Worm (Caenorhabditis elegans): Measurements from ENCODE around the gene Y82E9BL.12.

Gene Y82E9BL.12

DNA sequence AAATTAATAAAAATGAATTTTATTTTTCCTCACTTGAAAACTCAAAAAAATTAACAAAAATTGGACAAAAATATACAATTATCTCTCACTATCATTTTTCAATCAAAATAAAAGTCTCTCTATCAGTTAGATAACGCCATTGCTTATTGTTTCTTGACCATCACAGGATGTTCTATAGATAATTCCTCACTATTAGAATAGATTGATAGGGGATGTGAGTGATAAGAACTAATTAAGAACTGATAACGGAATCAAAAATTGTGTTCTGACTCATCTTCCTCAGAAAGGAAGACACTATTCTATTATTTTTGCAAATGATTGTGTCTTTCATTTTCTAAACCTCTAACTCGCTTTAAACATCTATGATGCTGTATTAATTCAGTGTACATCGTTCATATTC lies 19.8 kb upstream of the Y82E9BL.12 start:
- TF ChIP-seq ztf-29 (GFP tag; IDR thresholded peaks at IDR 0.05) (no peak), ztf-23 (GFP tag; IDR thresholded peaks at IDR 0.05) (no peak), tab-1 (GFP tag; IDR thresholded peaks at IDR 0.05) (no peak), ref-1 (GFP tag; conservative IDR thresholded peaks at IDR 0.05) (no peak), klf-2 (GFP tag; conservative IDR thresholded peaks at IDR 0.05) (no peak), cog-1 (tag; optimal IDR thresholded peaks at IDR 0.05) (no peak), T22C8.4 (GFP tag; IDR thresholded peaks at IDR 0.05) (no peak), flt-1 (GFP tag; IDR thresholded peaks at IDR 0.05) (no peak)

ce11 chrIII:1293135-1293534 lies 15.9 kb upstream of the Y82E9BL.12 start, which contains the start of gene fbxa-36:
fbxa-36 (minus strand) TSS chrIII:1293235.
- TF ChIP-seq flt-1 (GFP tag; IDR thresholded peaks at IDR 0.05) (no peak), tab-1 (GFP tag; IDR thresholded peaks at IDR 0.05) (no peak), klf-2 (GFP tag; conservative IDR thresholded peaks at IDR 0.05) (no peak), T22C8.4 (GFP tag; IDR thresholded peaks at IDR 0.05) (no peak), ztf-23 (GFP tag; IDR thresholded peaks at IDR 0.05) (no peak), med-1 (GFP tag; optimal IDR thresholded peaks at IDR 0.05; ENCODE audit: insufficient read depth) (no peak), ztf-29 (GFP tag; IDR thresholded peaks at IDR 0.05) (no peak), ref-1 (GFP tag; conservative IDR thresholded peaks at IDR 0.05) (no peak), cog-1 (tag; optimal IDR thresholded peaks at IDR 0.05) (no peak)

DNA sequence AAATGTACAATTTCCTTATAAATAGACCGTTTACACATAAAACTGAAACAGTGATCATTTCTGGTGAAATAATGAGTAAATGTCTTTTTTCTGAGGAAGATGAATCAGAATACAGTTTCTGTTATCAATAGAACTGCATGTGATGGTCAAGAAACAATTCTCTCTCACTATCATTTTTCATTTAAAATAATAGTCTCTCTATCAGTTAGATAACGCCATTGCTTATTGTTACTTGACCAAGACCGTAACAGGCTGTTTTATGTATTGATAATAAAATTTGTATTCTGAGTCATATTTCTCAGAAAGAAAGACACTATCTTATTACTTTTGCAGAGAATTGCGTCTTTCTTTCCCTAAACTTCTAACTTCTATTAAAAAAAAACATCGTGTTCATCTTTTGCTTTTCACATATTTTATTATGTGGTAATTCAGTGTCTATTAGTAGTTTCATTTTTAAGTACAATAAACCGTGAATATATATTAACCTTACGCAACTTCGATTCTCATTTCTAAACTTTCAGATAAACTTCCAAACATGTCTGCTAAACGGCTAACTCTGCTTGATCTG lies 13.8 kb upstream of the Y82E9BL.12 start, which contains the start of gene fbxa-35:
TSS of gene fbxa-35 (plus strand) at position 518 of the 568 bp plus-strand sequence.
- TF ChIP-seq tab-1 (GFP tag; IDR thresholded peaks at IDR 0.05) = no peak

ce11 chrIII:1297604-1298003 lies 11.4 kb upstream of the Y82E9BL.12 start, which contains the start of gene fbxa-28:
fbxa-28 (plus strand) TSS chrIII:1297904.
- no peak for TF ChIP-seq cog-1 (tag; optimal IDR thresholded peaks at IDR 0.05)
- TF ChIP-seq flt-1 (GFP tag; IDR thresholded peaks at IDR 0.05) = no peak
- TF ChIP-seq klf-2 (GFP tag; conservative IDR thresholded peaks at IDR 0.05) = no peak
- TF ChIP-seq T22C8.4 (GFP tag; IDR thresholded peaks at IDR 0.05) = no peak
- TF ChIP-seq ztf-29 (GFP tag; IDR thresholded peaks at IDR 0.05) = no peak
- TF ChIP-seq ztf-23 (GFP tag; IDR thresholded peaks at IDR 0.05) = no peak
- no peak for TF ChIP-seq ref-1 (GFP tag; conservative IDR thresholded peaks at IDR 0.05)
- TF ChIP-seq tab-1 (GFP tag; IDR thresholded peaks at IDR 0.05) = no peak
- no peak for TF ChIP-seq med-1 (GFP tag; optimal IDR thresholded peaks at IDR 0.05; ENCODE audit: insufficient read depth)

DNA sequence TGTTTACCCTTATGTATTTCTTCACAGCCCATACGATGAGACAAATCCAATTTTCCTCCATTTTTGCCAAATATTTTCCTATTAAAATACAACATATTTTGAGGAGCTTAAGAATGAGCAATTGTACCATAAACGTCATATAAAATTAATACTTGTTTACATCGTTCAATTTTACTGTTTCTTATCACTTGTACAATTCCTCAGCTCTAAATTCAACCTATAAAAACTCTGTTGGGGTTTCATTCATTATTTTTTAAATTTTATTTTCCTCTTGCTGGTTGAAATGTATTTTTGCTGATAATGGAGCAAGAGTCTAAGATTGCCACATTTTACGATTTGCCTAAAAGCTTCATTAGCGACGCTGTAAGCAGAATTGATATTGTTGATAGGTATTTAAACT lies 5.6 kb upstream of the Y82E9BL.12 start, which contains the start of gene fbxa-75:
TSS of gene fbxa-75 (plus strand) at position 301 of the 400 bp plus-strand sequence.
- TF ChIP-seq klf-2 (GFP tag; conservative IDR thresholded peaks at IDR 0.05) = no peak
- no peak for TF ChIP-seq cog-1 (tag; optimal IDR thresholded peaks at IDR 0.05)
- TF ChIP-seq flt-1 (GFP tag; IDR thresholded peaks at IDR 0.05) = no peak
- no peak for TF ChIP-seq ztf-29 (GFP tag; IDR thresholded peaks at IDR 0.05)
- no peak for TF ChIP-seq ref-1 (GFP tag; conservative IDR thresholded peaks at IDR 0.05)
- TF ChIP-seq ztf-23 (GFP tag; IDR thresholded peaks at IDR 0.05) = no peak
- no peak for TF ChIP-seq T22C8.4 (GFP tag; IDR thresholded peaks at IDR 0.05)
- TF ChIP-seq med-1 (GFP tag; optimal IDR thresholded peaks at IDR 0.05; ENCODE audit: insufficient read depth) = no peak
- TF ChIP-seq tab-1 (GFP tag; IDR thresholded peaks at IDR 0.05) = no peak

- TF ChIP-seq T22C8.4 (GFP tag; IDR thresholded peaks at IDR 0.05) (no peak), ref-1 (GFP tag; conservative IDR thresholded peaks at IDR 0.05) (no peak), ztf-29 (GFP tag; IDR thresholded peaks at IDR 0.05) (no peak), klf-2 (GFP tag; conservative IDR thresholded peaks at IDR 0.05) (no peak), med-1 (GFP tag; optimal IDR thresholded peaks at IDR 0.05; ENCODE audit: insufficient read depth) (no peak)
These were observed 1.7 kb upstream of the Y82E9BL.12 start for ce11 chrIII:1307333-1307732.

DNA sequence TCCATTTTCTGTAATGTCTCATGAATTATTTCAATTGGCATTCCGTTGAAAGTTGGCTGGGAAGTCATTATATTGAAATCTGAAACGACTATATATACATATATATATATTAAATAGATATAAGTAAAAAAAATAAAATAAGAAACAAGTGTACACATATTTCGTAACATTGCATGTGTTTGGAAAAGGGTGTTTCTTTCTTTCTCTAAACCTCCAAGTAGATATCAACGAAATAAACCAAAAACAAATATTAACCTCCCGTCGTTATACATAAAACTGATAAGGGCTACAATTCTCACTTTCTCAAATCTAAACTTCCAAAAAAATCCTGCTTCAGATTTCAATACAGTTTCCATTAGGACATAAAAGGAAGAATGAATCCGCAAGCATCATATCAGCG lies 778 bp upstream of the Y82E9BL.12 start, which contains the start of gene fbxa-79:
TSS of gene fbxa-79 (minus strand) at position 86 of the 400 bp plus-strand sequence.
- TF ChIP-seq klf-2 (GFP tag; conservative IDR thresholded peaks at IDR 0.05) (no peak), T22C8.4 (GFP tag; IDR thresholded peaks at IDR 0.05) (no peak), med-1 (GFP tag; optimal IDR thresholded peaks at IDR 0.05; ENCODE audit: insufficient read depth) (no peak), ref-1 (GFP tag; conservative IDR thresholded peaks at IDR 0.05) (no peak), tab-1 (GFP tag; IDR thresholded peaks at IDR 0.05) (no peak), ztf-23 (GFP tag; IDR thresholded peaks at IDR 0.05) (no peak), flt-1 (GFP tag; IDR thresholded peaks at IDR 0.05) (no peak), cog-1 (tag; optimal IDR thresholded peaks at IDR 0.05) (no peak), ztf-29 (GFP tag; IDR thresholded peaks at IDR 0.05) (no peak)

DNA sequence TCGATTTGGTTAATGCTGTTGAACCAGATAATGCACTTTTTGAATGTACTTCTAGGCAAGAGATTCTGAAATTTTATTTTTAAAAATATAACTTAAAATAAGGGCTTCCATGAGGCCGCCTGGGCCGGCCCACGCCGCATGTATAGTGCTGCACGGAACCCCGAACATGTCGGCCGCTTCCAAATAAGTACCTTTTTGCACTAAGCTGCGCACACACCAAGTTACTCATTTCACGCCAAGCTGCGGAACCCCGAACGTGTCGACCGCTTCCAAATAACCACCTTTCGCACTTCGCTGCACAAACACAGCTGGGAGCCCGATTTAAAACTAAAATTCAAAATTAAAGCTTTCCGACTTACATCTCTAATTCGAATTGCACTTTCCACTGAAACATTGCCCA lies 2.4 kb downstream of the Y82E9BL.12 start:
- TF ChIP-seq med-1 (GFP tag; optimal IDR thresholded peaks at IDR 0.05; ENCODE audit: insufficient read depth) (no peak), ref-1 (GFP tag; conservative IDR thresholded peaks at IDR 0.05) (no peak), T22C8.4 (GFP tag; IDR thresholded peaks at IDR 0.05) (no peak)

ce11 chrIII:1314283-1314682 lies 5.3 kb downstream of the Y82E9BL.12 start:
- TF ChIP-seq ztf-29 (GFP tag; IDR thresholded peaks at IDR 0.05) = no peak
- no peak for TF ChIP-seq cog-1 (tag; optimal IDR thresholded peaks at IDR 0.05)
- TF ChIP-seq T22C8.4 (GFP tag; IDR thresholded peaks at IDR 0.05) = no peak
- no peak for TF ChIP-seq flt-1 (GFP tag; IDR thresholded peaks at IDR 0.05)
- TF ChIP-seq tab-1 (GFP tag; IDR thresholded peaks at IDR 0.05) = no peak
- no peak for TF ChIP-seq ref-1 (GFP tag; conservative IDR thresholded peaks at IDR 0.05)
- TF ChIP-seq ztf-23 (GFP tag; IDR thresholded peaks at IDR 0.05) = no peak
- no peak for TF ChIP-seq med-1 (GFP tag; optimal IDR thresholded peaks at IDR 0.05; ENCODE audit: insufficient read depth)
- no peak for TF ChIP-seq klf-2 (GFP tag; conservative IDR thresholded peaks at IDR 0.05)

ce11 chrIII:1315038-1315437 lies 6.1 kb downstream of the Y82E9BL.12 start, which contains the start of the genes fbxa-80 and fbxa-19:
fbxa-80 (minus strand) TSS chrIII:1315210.
fbxa-19 (plus strand) TSS chrIII:1315401.
- TF ChIP-seq cog-1 (tag; optimal IDR thresholded peaks at IDR 0.05) (no peak), ztf-29 (GFP tag; IDR thresholded peaks at IDR 0.05) (no peak), ref-1 (GFP tag; conservative IDR thresholded peaks at IDR 0.05) (no peak), flt-1 (GFP tag; IDR thresholded peaks at IDR 0.05) (no peak), med-1 (GFP tag; optimal IDR thresholded peaks at IDR 0.05; ENCODE audit: insufficient read depth) (no peak), tab-1 (GFP tag; IDR thresholded peaks at IDR 0.05) (no peak), T22C8.4 (GFP tag; IDR thresholded peaks at IDR 0.05) (no peak), ztf-23 (GFP tag; IDR thresholded peaks at IDR 0.05) (no peak)

Data from whole organism, midembryonic.